Worm (Caenorhabditis elegans) whole organism, L4/young adult: ENCODE data around the gene gldi-5.

Source experiments
- dao-5 ChIP-seq: sonication (generic microtip); optimal IDR thresholded peaks from 2 replicates; lab custom pipeline; 2016; ENCODE audit warnings: missing genotype, missing genetic modification characterization, moderate library complexity, missing compliant biosample characterization
- him-1 ChIP-seq: sonication (generic microtip); optimal IDR thresholded peaks from 2 replicates; lab custom pipeline; 2016; ENCODE audit warnings: missing genotype, missing genetic modification reagents, missing genetic modification characterization, missing compliant biosample characterization

DNA sequence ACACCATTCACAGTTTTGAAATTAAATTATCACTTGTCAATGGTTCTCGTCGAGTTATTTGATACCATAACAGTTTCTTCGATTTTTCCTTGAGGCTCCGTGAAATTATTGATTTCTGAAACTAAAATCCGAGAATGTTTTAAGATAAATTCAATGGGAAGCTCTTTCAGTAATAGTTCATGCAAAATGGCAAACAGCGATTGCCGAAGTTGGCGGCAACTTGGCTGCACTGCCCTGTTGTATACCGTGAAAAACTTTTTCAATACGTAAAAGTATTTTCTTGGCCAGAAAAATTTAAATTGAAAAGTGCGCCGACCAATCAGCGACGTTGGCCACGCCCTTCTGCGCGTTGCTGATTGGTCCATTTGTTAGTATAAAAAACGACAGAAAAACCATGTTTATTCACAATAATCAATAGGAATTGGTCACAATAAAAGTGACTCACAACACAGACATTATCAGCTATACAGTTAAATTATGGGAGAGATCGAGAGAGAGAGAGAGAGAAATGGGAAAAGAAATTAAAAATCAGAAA, 43.4 kb downstream of the gldi-5 start:
- TF ChIP-seq dao-5: no peak
- TF ChIP-seq him-1 (tag; lab: Kevin White, UChicago): no peak
